Worm (Caenorhabditis elegans): ENCODE results near the gene F27E5.8.

The F27E5.8 gene

DNA sequence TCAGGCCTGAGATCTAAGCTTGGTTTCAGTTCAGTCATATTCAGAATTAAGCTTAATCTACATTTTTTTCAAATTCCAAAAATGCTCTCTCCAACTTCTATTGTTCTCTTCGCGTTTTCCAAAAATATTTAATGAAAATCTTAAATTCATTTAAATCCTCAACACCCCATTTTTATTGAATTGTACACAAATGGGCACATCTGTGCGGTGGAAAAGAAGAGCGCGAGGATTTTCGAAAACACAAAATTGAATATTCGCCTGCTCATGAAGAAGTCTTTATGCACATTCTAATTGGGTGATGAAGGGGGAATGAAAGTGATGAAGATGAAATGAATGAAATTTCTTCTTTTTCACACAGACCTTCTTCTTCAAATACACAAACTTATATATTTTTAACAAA is 42.8 kb downstream of the F27E5.8 start:
- no peak for TF ChIP-seq nhr-129 (tag; optimal IDR thresholded peaks at IDR 0.05)
- TF ChIP-seq unc-62 (GFP tag; optimal IDR thresholded peaks at IDR 0.05) = no peak
- no peak for TF ChIP-seq alr-1 (tag; optimal IDR thresholded peaks at IDR 0.05)
- no peak for TF ChIP-seq R02D3.7 (tag; optimal IDR thresholded peaks at IDR 0.05)
- no peak for TF ChIP-seq fos-1 (tag; optimal IDR thresholded peaks at IDR 0.05)
- TF ChIP-seq nhr-10 (tag; optimal IDR thresholded peaks at IDR 0.05) = no peak
- TF ChIP-seq skn-1 (tag; optimal IDR thresholded peaks at IDR 0.05) = no peak
- no peak for TF ChIP-seq F13H6.1 (tag; optimal IDR thresholded peaks at IDR 0.05)
- no peak for TF ChIP-seq mdl-1 (tag; optimal IDR thresholded peaks at IDR 0.05)
- no peak for TF ChIP-seq ceh-16 (tag; optimal IDR thresholded peaks at IDR 0.05)

DNA sequence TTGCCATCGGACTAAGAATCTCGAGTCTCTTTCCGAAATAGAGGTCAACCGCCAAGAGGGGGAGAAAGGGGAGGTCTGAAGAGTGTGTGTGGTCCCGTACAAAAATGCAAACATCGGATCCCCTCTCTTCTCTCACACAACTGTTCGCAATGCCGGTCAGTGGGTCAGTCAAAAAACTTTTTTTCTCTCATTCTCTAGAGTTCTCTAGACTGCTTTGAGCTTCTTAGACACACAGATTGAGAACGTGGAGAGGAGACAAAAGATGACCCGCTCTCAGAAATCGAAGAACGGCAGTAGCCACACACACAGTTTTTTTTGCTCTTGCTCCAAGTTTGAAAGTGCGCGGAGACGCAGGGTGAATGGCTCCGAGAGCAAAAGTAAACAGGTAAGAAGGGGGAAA is 51.5 kb downstream of the F27E5.8 start:
- TF ChIP-seq ztf-4 (tag; optimal IDR thresholded peaks at IDR 0.05) (no peak), ZK546.5 (tag; optimal IDR thresholded peaks at IDR 0.05) (no peak), ztf-11 (tag; optimal IDR thresholded peaks at IDR 0.05) (no peak), snpc-4 (tag; optimal IDR thresholded peaks at IDR 0.05) (no peak), nhr-23 (tag; optimal IDR thresholded peaks at IDR 0.05) (no peak), egl-27 (tag; optimal IDR thresholded peaks at IDR 0.05) (no peak), nhr-6 (tag; optimal IDR thresholded peaks at IDR 0.05) (no peak), Y55F3AM.14 (GFP tag; optimal IDR thresholded peaks at IDR 0.05) (no peak), gmeb-1 (tag; optimal IDR thresholded peaks at IDR 0.05) (no peak), nhr-11 (tag; optimal IDR thresholded peaks at IDR 0.05) (no peak), nhr-25 (tag; optimal IDR thresholded peaks at IDR 0.05) (no peak)
